Fruit fly (Drosophila melanogaster) whole organism, embryonic: Measurements from ENCODE around the gene neur.

Source experiments
- Antp ChIP-seq: fragments of 200-800 bp; sonication (Bioruptor generic); optimal IDR thresholded peaks from 3 replicates; lab custom pipeline; 2016; ENCODE audit warnings: missing biosample characterization, missing genetic modification characterization
- Bdp1 ChIP-seq: fragments of 200-800 bp; sonication (Bioruptor generic); optimal IDR thresholded peaks from 3 replicates; lab custom pipeline; 2016; ENCODE audit warnings: missing biosample characterization, missing genetic modification characterization
- BtbVII ChIP-seq: fragments of 200-800 bp; sonication (Bioruptor generic); optimal IDR thresholded peaks from 3 replicates; lab custom pipeline; 2017; ENCODE audit warnings: missing biosample characterization, mild to moderate bottlenecking, missing genetic modification characterization
- Bteb2 ChIP-seq: fragments of 200-800 bp; sonication (Bioruptor generic); optimal IDR thresholded peaks from 2 replicates; lab custom pipeline; 2016; ENCODE audit warnings: missing biosample characterization, missing genetic modification characterization
- C15 ChIP-seq: fragments of 200-800 bp; sonication (Bioruptor generic); IDR thresholded peaks from 3 replicates; pipeline ENCODE4 v1.3.6; 2022; ENCODE audit warnings: missing biosample characterization, missing genetic modification characterization
- CG11085 ChIP-seq: fragments of 200-800 bp; sonication (Bioruptor generic); IDR thresholded peaks from 2 replicates; pipeline ENCODE4 v1.3.6; 2022; ENCODE audit warnings: missing biosample characterization, missing genetic modification characterization
- CG11504 ChIP-seq: fragments of 200-800 bp; sonication (Bioruptor generic); optimal IDR thresholded peaks from 3 replicates; lab custom pipeline; 2019; ENCODE audit warnings: missing biosample characterization, mild to moderate bottlenecking, missing genetic modification characterization, moderate library complexity
- CG11723 ChIP-seq: fragments of 200-800 bp; sonication (Bioruptor generic); optimal IDR thresholded peaks from 2 replicates; lab custom pipeline; 2017; ENCODE audit warnings: missing biosample characterization, mild to moderate bottlenecking, missing genetic modification characterization
- CG12155 ChIP-seq: fragments of 200-800 bp; sonication (Bioruptor generic); optimal IDR thresholded peaks from 3 replicates; lab custom pipeline; 2016; ENCODE audit warnings: missing biosample characterization, missing genetic modification characterization
- CG14860 ChIP-seq: fragments of 200-800 bp; sonication (Bioruptor generic); IDR thresholded peaks from 3 replicates; pipeline ENCODE4 v1.3.6; 2022; ENCODE audit warnings: missing biosample characterization, missing genetic modification characterization; ENCODE audit not compliant: partially characterized antibody
- CG16813 ChIP-seq: fragments of 200-800 bp; sonication (Bioruptor generic); IDR thresholded peaks from 3 replicates; pipeline ENCODE4 v1.3.6; 2022; ENCODE audit warnings: missing biosample characterization, missing genetic modification characterization; ENCODE audit not compliant: partially characterized antibody
- CG16863 ChIP-seq: fragments of 200-800 bp; sonication (Bioruptor generic); optimal IDR thresholded peaks from 3 replicates; lab custom pipeline; 2016; ENCODE audit warnings: missing biosample characterization, missing genetic modification characterization
- CG17186 ChIP-seq: fragments of 200-800 bp; sonication (Bioruptor generic); optimal IDR thresholded peaks from 3 replicates; lab custom pipeline; 2017; ENCODE audit warnings: missing biosample characterization, missing genetic modification reagents, missing genetic modification characterization
- CG1832 ChIP-seq: fragments of 200-800 bp; sonication (Bioruptor generic); optimal IDR thresholded peaks from 2 replicates; lab custom pipeline; 2017; ENCODE audit warnings: missing biosample characterization, mild to moderate bottlenecking, missing genetic modification characterization, inconsistent platforms
- CG18599 ChIP-seq: fragments of 200-800 bp; sonication (Bioruptor generic); optimal IDR thresholded peaks from 3 replicates; lab custom pipeline; 2017; ENCODE audit warnings: missing biosample characterization, missing genetic modification characterization, mild to moderate bottlenecking, moderate library complexity, missing genetic modification reagents
- CG30431 ChIP-seq: fragments of 200-800 bp; sonication (Bioruptor generic); optimal IDR thresholded peaks from 2 replicates; lab custom pipeline; 2017; ENCODE audit warnings: missing biosample characterization, missing genetic modification characterization
- CG3163 ChIP-seq: fragments of 200-800 bp; sonication (Bioruptor generic); optimal IDR thresholded peaks from 3 replicates; lab custom pipeline; 2016; ENCODE audit warnings: missing biosample characterization, missing genetic modification characterization
- CG4328 ChIP-seq: fragments of 200-800 bp; sonication (Bioruptor generic); optimal IDR thresholded peaks from 3 replicates; lab custom pipeline; 2017; ENCODE audit warnings: missing biosample characterization, missing genetic modification reagents, missing genetic modification characterization
- CG6854 ChIP-seq: fragments of 200-800 bp; sonication (Bioruptor generic); optimal IDR thresholded peaks from 3 replicates; lab custom pipeline; 2017; ENCODE audit warnings: missing biosample characterization, mild to moderate bottlenecking, missing genetic modification characterization
- CG7745 ChIP-seq: fragments of 200-800 bp; sonication (Bioruptor generic); optimal IDR thresholded peaks from 2 replicates; lab custom pipeline; 2018; ENCODE audit warnings: missing biosample characterization, mild to moderate bottlenecking, missing genetic modification characterization, moderate library complexity
- CG8359 ChIP-seq: fragments of 200-800 bp; sonication (Bioruptor generic); optimal IDR thresholded peaks from 2 replicates; lab custom pipeline; 2017; ENCODE audit warnings: missing biosample characterization, mild to moderate bottlenecking, missing genetic modification characterization, borderline replicate concordance
- CG8765 ChIP-seq: fragments of 200-800 bp; sonication (Bioruptor generic); IDR thresholded peaks from 2 replicates; pipeline ENCODE4 v1.3.6; 2022; ENCODE audit warnings: missing biosample characterization, missing genetic modification characterization
- CG9609 ChIP-seq: fragments of 200-800 bp; sonication (Bioruptor generic); optimal IDR thresholded peaks from 3 replicates; lab custom pipeline; 2016; ENCODE audit warnings: missing biosample characterization, missing genetic modification characterization
- CkIIα-i1 ChIP-seq: fragments of 200-800 bp; sonication (Bioruptor generic); IDR thresholded peaks from 2 replicates; pipeline ENCODE4 v1.3.6; 2022; ENCODE audit warnings: missing biosample characterization, missing genetic modification characterization
- Doc2 ChIP-seq: fragments of 200-800 bp; sonication (Bioruptor generic); IDR thresholded peaks from 2 replicates; pipeline ENCODE4 v1.3.6; 2022; ENCODE audit warnings: missing biosample characterization, missing genetic modification characterization
- Drgx ChIP-seq: fragments of 200-800 bp; sonication (Bioruptor generic); IDR thresholded peaks from 2 replicates; pipeline ENCODE4 v1.3.6; 2022; ENCODE audit warnings: missing biosample characterization, missing genetic modification characterization
- Hr3 ChIP-seq: fragments of 200-800 bp; sonication (Bioruptor generic); optimal IDR thresholded peaks from 3 replicates; lab custom pipeline; 2016; ENCODE audit warnings: missing biosample characterization, missing genetic modification characterization
- Kr ChIP-seq: fragments of 200-800 bp; sonication (Bioruptor generic); optimal IDR thresholded peaks from 2 replicates; lab custom pipeline; 2017; ENCODE audit warnings: missing biosample characterization, mild to moderate bottlenecking, missing genetic modification characterization
- Max ChIP-seq: fragments of 200-800 bp; sonication (Bioruptor generic); optimal IDR thresholded peaks from 2 replicates; lab custom pipeline; 2016; ENCODE audit warnings: missing biosample characterization, mild to moderate bottlenecking, missing genetic modification characterization
- NC2β ChIP-seq: fragments of 200-800 bp; sonication (Bioruptor generic); optimal IDR thresholded peaks from 2 replicates; lab custom pipeline; 2016; ENCODE audit warnings: missing biosample characterization, missing genetic modification characterization
- NFAT ChIP-seq: fragments of 200-800 bp; sonication (Bioruptor generic); IDR thresholded peaks from 2 replicates; pipeline ENCODE4 v1.3.6; 2022; ENCODE audit warnings: missing biosample characterization, missing genetic modification characterization
- Oli ChIP-seq: fragments of 200-800 bp; sonication (Bioruptor generic); optimal IDR thresholded peaks from 2 replicates; lab custom pipeline; 2018; ENCODE audit warnings: missing biosample characterization, mild to moderate bottlenecking, missing genetic modification characterization, moderate library complexity
- Poxn ChIP-seq: fragments of 200-800 bp; sonication (Bioruptor generic); IDR thresholded peaks from 2 replicates; pipeline ENCODE4 v1.3.6; 2022; ENCODE audit warnings: missing biosample characterization, missing genetic modification characterization
- Stat92E ChIP-seq, 3 experiments: fragments of >200 bp in 2 of 3; fragments of 200-800 bp in 1 of 3; sonication (Bioruptor generic) in 1 of 3; optimal IDR thresholded peaks; 2 replicates each; lab custom pipeline; 2017 to 2019; ENCODE audit warnings: missing biosample characterization in 3 of 3, missing genetic modification characterization in 3 of 3, mild to moderate bottlenecking in 1 of 3, moderate library complexity in 1 of 3
- ham ChIP-seq: fragments of 200-800 bp; sonication (Bioruptor generic); IDR thresholded peaks from 2 replicates; pipeline ENCODE4 v1.3.6; 2022; ENCODE audit warnings: missing biosample characterization, missing genetic modification characterization
- hbn ChIP-seq: fragments of 200-800 bp; sonication (Bioruptor generic); IDR thresholded peaks from 2 replicates; pipeline ENCODE4 v1.3.6; 2022; ENCODE audit warnings: missing biosample characterization, missing genetic modification characterization; ENCODE audit not compliant: partially characterized antibody
- lbe ChIP-seq: fragments of 200-800 bp; sonication (Bioruptor generic); optimal IDR thresholded peaks from 2 replicates; lab custom pipeline; 2016; ENCODE audit warnings: missing biosample characterization, mild to moderate bottlenecking, missing genetic modification characterization
- lilli ChIP-seq: fragments of 200-800 bp; sonication (Bioruptor generic); optimal IDR thresholded peaks from 3 replicates; lab custom pipeline; 2016; ENCODE audit warnings: missing biosample characterization, missing genetic modification characterization
- oc ChIP-seq: fragments of 200-800 bp; sonication (Bioruptor generic); optimal IDR thresholded peaks from 2 replicates; lab custom pipeline; 2018; ENCODE audit warnings: missing biosample characterization, mild to moderate bottlenecking, missing genetic modification characterization, moderate library complexity
- pfk ChIP-seq: fragments of 200-800 bp; sonication (Bioruptor generic); optimal IDR thresholded peaks from 2 replicates; lab custom pipeline; 2018; ENCODE audit warnings: missing biosample characterization, mild to moderate bottlenecking, missing genetic modification characterization, moderate library complexity
- sd ChIP-seq: fragments of 200-800 bp; sonication (Bioruptor generic); optimal IDR thresholded peaks from 3 replicates; lab custom pipeline; 2018; ENCODE audit warnings: missing biosample characterization, mild to moderate bottlenecking, missing genetic modification characterization, moderate library complexity
- sim ChIP-seq: fragments of 200-800 bp; sonication (Bioruptor generic); IDR thresholded peaks from 2 replicates; pipeline ENCODE4 v1.3.6; 2022; ENCODE audit warnings: missing biosample characterization, missing genetic modification characterization
- slou ChIP-seq: fragments of 200-800 bp; sonication (Bioruptor generic); optimal IDR thresholded peaks from 3 replicates; lab custom pipeline; 2016; ENCODE audit warnings: missing biosample characterization, missing genetic modification characterization
- stwl ChIP-seq: fragments of 200-800 bp; sonication (Bioruptor generic); optimal IDR thresholded peaks from 3 replicates; lab custom pipeline; 2018; ENCODE audit warnings: missing biosample characterization, mild to moderate bottlenecking, missing genetic modification characterization, moderate library complexity
- trem ChIP-seq: fragments of 200-800 bp; optimal IDR thresholded peaks from 3 replicates; lab custom pipeline; 2019; ENCODE audit warnings: missing biosample characterization, mild to moderate bottlenecking, missing genetic modification characterization, moderate library complexity
- usp ChIP-seq: fragments of >200 bp; optimal IDR thresholded peaks from 2 replicates; lab custom pipeline; 2017; ENCODE audit warnings: missing biosample characterization, missing genetic modification characterization
- wdn ChIP-seq: fragments of 200-800 bp; sonication (Bioruptor generic); IDR thresholded peaks from 2 replicates; pipeline ENCODE4 v1.3.6; 2022; ENCODE audit warnings: missing biosample characterization, missing genetic modification characterization
- z ChIP-seq: fragments of 200-800 bp; sonication (Bioruptor generic); IDR thresholded peaks from 3 replicates; pipeline ENCODE4 v1.3.6; 2022; ENCODE audit warnings: missing biosample characterization, missing genetic modification characterization
- zfh2 ChIP-seq: fragments of 200-800 bp; sonication (Bioruptor generic); optimal IDR thresholded peaks from 2 replicates; lab custom pipeline; 2016; ENCODE audit warnings: missing biosample characterization, missing genetic modification characterization

Gene neur

dm6 chr3R:8979850-8980775 is 59.2 kb downstream of the neur start (continued):
- TF ChIP-seq CG16813 (peak; percentile 60; the same call in 2 of the 3 replicates), CG11504 (tag; lab: Kevin White, UChicago) (peak; percentile 65), trem (tag; lab: Kevin White, UChicago) (peak; percentile 27), CG3163 (GFP tag; lab: Kevin White, UChicago) (peak; percentile 95), Doc2 (GFP tag; lab: Robert Waterston, UW) (no peak), Hr3 (no peak), pfk (peak; percentile 18), lilli (GFP tag; lab: Kevin White, UChicago) (no peak), oc (tag; lab: Kevin White, UChicago) (no peak), slou (GFP tag; lab: Kevin White, UChicago) (peak; percentile 25), Poxn (GFP tag; lab: Robert Waterston, UW) (no peak), CG18599 (peak; percentile 26), CG4328 (no peak), CG12155 (GFP tag; lab: Kevin White, UChicago) (peak; percentile 6), hbn (GFP tag; lab: Robert Waterston, UW) (peak; percentile 24; the same call in 1 of the 2 replicates), Oli (tag; lab: Kevin White, UChicago) (no peak), ham (GFP tag; lab: Robert Waterston, UW) (no peak)

dm6 chr3R:8978768-8979167 is 60.5 kb downstream of the neur start:
- TF ChIP-seq CG11723 (GFP tag; lab: Kevin White, UChicago) (no peak), NC2β (GFP tag; lab: Kevin White, UChicago) (no peak), CG14860 (GFP tag; lab: Robert Waterston, UW) (no peak), CG6854 (GFP tag; lab: Kevin White, UChicago) (no peak), CG1832 (GFP tag; lab: Kevin White, UChicago) (no peak), CG17186 (GFP tag; lab: Kevin White, UChicago) (no peak), usp (no peak), CG30431 (GFP tag; lab: Kevin White, UChicago) (no peak), CG16863 (GFP tag; lab: Kevin White, UChicago) (no peak), Bteb2 (GFP tag; lab: Kevin White, UChicago) (no peak), CG11085 (GFP tag; lab: Robert Waterston, UW) (no peak), stwl (tag; lab: Kevin White, UChicago) (no peak), sim (GFP tag; lab: Robert Waterston, UW) (no peak), Bdp1 (GFP tag; lab: Kevin White, UChicago) (no peak), C15 (GFP tag; lab: Robert Waterston, UW) (0 out of 3 replicates have a peak, but pooled peaks have one; percentile 31), CkIIα-i1 (GFP tag; lab: Robert Waterston, UW) (no peak), Stat92E (GFP tag; optimal IDR thresholded peaks at IDR 0.05; lab: Kevin White, UChicago) (no peak), CG7745 (tag; lab: Kevin White, UChicago) (no peak), Antp (no peak), zfh2 (GFP tag; lab: Kevin White, UChicago) (no peak), Drgx (GFP tag; lab: Robert Waterston, UW) (no peak), z (GFP tag; lab: Robert Waterston, UW) (no peak), Kr (GFP tag; lab: Kevin White, UChicago) (no peak), NFAT (GFP tag; lab: Robert Waterston, UW) (no peak), CG8359 (GFP tag; lab: Kevin White, UChicago) (no peak), CG8765 (GFP tag; lab: Robert Waterston, UW) (no peak), BtbVII (GFP tag; lab: Kevin White, UChicago) (no peak), wdn (GFP tag; lab: Robert Waterston, UW) (no peak), sd (tag; lab: Kevin White, UChicago) (no peak), lbe (GFP tag; lab: Kevin White, UChicago) (peak; percentile 40), CG9609 (GFP tag; lab: Kevin White, UChicago) (no peak), Max (GFP tag; lab: Kevin White, UChicago) (no peak)
